Fruit fly (Drosophila melanogaster) whole organism: ENCODE results near the gene Prps.

Experiments used
- CG8478 ChIP-seq: fragments of >200 bp; optimal IDR thresholded peaks from 2 replicates; lab custom pipeline; 2018; ENCODE audit warnings: inconsistent platforms
- Dll ChIP-seq: fragments of >200 bp; optimal IDR thresholded peaks from 2 replicates; lab custom pipeline; 2017
- EcR ChIP-seq, 2 experiments: fragments of >200 bp; optimal IDR thresholded peaks; 2 replicates each; lab custom pipeline; 2017; ENCODE audit warnings: missing biosample characterization in 2 of 2, missing genetic modification characterization in 2 of 2, missing genetic modification reagents in 2 of 2
- pan ChIP-seq: fragments of >200 bp; optimal IDR thresholded peaks from 2 replicates; lab custom pipeline; 2017
- psq ChIP-seq: fragments of >200 bp; optimal IDR thresholded peaks from 2 replicates; lab custom pipeline; 2017
- usp ChIP-seq: fragments of >200 bp; optimal IDR thresholded peaks from 2 replicates; lab custom pipeline; 2017; ENCODE audit warnings: missing biosample characterization, missing genetic modification characterization, mixed read lengths

Gene Prps

DNA sequence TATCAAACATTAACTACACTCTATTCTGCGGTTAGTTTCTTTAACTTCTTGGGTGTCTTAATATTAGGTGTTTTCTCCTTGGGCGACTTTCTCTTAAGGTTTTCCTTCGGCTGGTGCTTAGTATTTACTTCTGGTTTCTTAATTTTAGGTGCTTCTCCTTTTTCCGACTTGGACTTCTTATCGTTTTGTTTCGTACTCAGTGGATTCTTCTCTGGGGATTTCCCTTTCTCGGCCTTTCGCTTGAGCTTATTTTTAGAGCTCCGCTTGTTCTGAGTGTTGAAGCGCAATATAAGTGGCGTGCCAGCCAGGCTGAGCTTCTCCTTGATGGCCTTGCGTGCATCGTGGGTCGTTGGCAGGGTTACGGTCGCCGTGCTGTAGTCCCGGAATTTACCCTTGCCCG lies 21.3 kb upstream of the Prps start:
- TF ChIP-seq Dll (no peak), psq (no peak), pan (lab: Kevin White, UChicago) (no peak), CG8478 (no peak), usp (GFP tag; lab: Kevin White, UChicago) (no peak), EcR (GFP tag; optimal IDR thresholded peaks at IDR 0.05; lab: Kevin White, UChicago) (no peak)

DNA sequence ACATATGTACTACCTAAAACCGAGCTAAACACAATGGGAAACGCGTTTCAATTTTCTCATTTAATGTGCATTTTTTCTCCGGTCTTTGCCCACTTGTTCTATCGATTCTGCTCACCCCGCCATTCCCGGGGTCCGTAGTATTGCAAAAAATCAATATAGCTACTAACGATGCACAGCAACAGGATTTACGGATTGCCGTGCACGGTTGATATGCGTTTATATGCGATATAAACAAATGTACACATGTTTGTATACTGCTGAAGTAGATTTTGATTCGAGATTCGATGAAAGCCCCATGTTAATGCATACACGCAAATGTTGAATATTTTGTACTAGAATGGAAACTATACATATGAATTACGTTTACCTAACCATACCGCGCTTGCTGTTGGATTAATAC lies 20.6 kb upstream of the Prps start:
- TF ChIP-seq psq: no peak

DNA sequence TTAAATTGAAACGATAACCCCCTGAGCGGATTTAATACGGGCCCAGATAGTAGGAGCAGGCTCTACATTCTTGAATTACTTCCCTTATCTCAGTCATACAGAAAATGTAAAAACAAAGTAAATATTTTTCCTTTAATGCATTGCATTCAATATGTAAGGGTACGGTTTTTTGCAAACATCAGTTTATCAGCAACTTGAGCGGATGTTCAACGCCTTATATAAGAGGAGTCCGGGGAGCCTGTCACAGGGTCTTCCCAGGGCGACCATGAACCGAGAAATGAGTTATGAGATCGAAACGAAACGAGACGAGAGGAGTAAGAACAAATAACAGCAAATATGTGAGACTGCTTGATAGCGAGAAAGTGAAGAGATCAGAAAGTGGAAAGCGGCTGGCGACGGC lies 20.1 kb upstream of the Prps start:
- TF ChIP-seq Dll (no peak), CG8478 (no peak), pan (lab: Kevin White, UChicago) (no peak), EcR (GFP tag; optimal IDR thresholded peaks at IDR 0.05; lab: Kevin White, UChicago) (no peak), usp (GFP tag; lab: Kevin White, UChicago) (no peak), psq (no peak)

DNA sequence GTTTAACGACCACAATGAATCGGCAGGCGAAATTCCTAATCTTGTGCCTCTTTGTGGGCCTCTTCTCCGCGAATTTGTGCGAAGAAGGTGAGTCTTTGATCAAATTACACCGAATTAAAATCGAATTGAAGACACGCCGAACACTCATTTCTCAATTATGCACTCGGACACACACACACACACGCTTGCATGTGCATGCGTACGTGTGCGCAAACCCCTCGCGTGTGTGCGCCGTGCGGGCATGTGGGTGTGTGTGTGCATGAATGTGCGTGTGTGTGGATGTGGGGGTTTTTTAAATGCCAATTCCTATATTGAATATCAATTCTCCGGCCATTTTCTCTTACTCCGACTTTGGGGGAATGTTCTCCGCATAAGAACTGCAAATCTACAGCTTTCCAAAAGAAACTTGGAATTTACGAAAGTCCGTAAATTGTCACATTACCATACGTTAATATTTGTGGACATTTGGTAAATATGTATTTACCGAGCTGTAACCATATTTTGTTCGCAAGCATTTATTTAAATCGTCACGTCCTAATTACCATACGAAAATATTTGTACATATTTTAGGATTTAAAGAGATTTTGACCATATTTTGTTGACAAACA lies 18.1 kb upstream of the Prps start:
- TF ChIP-seq Dll: no peak
- no peak for TF ChIP-seq psq
- TF ChIP-seq pan (lab: Kevin White, UChicago): no peak
- TF ChIP-seq CG8478: no peak
- no peak for TF ChIP-seq usp (GFP tag; lab: Kevin White, UChicago)
- no peak for TF ChIP-seq EcR (GFP tag; optimal IDR thresholded peaks at IDR 0.05; lab: Kevin White, UChicago)

DNA sequence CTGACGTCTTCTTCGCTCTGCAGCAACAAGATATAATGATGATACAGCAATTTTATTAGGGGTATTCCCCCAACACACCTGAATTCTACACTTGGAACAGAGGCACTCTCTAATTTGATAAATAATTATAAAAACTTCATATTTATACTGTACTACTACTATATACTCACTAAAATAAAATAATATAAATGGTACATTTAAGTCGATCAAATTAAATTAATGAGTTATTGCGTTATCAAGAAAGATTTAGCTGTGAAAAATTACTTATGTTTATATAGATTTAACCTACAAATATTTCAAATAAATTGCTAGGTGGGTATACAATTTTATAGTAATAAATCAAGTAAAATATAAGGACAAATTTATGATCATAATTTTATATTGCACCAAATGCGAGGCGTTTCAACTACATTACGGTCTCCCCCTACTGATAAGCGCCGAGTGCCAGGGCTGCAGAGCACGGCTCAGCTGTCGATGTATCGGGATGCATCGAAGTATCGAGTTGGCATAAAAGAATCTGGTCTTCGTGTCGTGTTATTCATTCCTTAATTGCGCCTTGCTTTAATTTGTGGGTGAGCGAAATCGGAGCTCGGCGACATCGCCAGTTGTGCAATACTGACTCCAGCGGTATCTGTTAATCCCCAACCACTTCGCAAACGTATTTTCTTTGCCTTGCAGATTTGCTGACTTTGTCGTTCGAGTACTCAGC lies 17.5 kb upstream of the Prps start, which contains the start of gene vsg:
Gene vsg, plus strand, starts transcription at position 497 of the 709 bp plus-strand sequence.
- no peak for TF ChIP-seq psq

DNA sequence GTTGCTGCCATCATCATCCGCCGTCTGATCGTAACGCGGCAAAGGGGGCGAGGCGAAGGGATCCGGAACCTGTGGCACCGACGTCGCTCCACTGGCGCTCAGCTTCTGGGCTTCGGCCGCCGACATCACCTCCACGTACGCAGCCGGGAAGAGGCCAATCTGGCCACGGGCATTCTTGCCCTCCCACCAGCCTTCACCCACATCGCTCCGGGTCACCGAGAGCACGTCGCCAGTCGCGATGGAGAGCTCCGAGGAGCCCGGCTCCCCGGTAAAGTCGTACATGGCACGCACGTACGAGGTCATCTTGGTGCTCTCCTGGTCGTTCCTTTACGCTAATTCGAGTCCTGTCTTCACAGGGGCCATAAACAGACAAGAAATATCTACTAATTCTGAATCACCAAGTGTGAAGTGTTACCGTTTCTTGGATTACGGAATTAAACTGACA lies 16.9 kb upstream of the Prps start, which contains the start of gene SH3PX1:
Gene SH3PX1, minus strand, starts transcription at position 445 of the 445 bp plus-strand sequence.
- TF ChIP-seq pan (lab: Kevin White, UChicago) (no peak), Dll (no peak), psq (no peak), CG8478 (no peak), EcR (GFP tag; optimal IDR thresholded peaks at IDR 0.05; lab: Kevin White, UChicago) (no peak), usp (GFP tag; lab: Kevin White, UChicago) (no peak)

DNA sequence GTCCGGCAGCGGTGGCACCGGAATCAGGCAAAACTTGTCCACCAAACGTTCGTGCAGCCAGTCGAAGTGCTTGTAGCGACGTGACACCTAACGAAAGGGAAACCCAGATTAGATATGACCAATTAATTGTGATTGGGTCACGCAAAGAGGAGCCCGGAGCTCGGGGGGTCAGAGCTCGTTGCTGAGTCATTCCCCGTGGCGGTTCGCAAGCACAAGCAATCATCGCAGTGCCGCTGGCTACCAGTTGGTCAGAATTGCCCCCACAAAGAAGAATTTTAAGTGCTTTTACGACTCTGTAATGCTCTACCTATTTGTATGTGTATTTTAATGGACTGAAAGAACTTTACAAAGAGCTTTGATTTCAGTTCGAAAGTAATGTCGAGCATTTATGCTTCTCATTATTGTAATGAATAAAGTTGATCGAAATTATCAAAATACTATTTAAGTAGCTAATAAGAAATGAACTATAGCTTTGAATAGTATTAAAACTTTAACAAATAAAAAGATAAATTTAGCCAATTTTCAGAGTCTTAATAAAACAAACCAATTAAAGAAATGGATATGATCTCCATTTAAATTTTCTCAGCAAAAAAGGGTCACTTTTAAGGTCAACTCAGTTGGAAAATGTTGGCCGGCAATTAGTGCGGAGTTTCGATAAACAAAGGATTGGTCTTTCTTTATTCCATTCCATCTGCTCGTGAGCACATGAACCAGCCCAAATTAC lies 15.7 kb upstream of the Prps start:
- TF ChIP-seq pan (lab: Kevin White, UChicago): no peak
- no peak for TF ChIP-seq Dll
- TF ChIP-seq usp (GFP tag; lab: Kevin White, UChicago): no peak
- no peak for TF ChIP-seq EcR (GFP tag; optimal IDR thresholded peaks at IDR 0.05; lab: Kevin White, UChicago)
- TF ChIP-seq psq: no peak
- TF ChIP-seq CG8478: no peak

DNA sequence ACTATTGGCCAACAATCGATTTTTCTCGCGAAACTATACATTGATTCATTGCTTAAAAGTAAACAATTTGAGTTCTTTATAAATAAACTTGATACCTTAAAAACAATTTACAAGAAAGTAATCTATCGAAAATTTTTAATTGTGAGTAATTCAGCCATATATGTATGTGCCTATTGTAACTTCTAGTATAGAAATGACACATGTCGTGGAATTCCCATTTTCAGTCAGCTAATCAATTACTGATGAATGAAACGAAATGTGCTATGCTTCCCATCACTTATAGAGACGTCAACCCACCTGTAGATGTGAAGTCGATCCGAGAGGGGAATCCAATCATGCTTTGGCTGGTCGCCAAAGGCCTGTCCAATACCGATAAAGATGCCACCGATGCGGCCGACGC lies 14.7 kb upstream of the Prps start:
- no peak for TF ChIP-seq CG8478
- no peak for TF ChIP-seq Dll

DNA sequence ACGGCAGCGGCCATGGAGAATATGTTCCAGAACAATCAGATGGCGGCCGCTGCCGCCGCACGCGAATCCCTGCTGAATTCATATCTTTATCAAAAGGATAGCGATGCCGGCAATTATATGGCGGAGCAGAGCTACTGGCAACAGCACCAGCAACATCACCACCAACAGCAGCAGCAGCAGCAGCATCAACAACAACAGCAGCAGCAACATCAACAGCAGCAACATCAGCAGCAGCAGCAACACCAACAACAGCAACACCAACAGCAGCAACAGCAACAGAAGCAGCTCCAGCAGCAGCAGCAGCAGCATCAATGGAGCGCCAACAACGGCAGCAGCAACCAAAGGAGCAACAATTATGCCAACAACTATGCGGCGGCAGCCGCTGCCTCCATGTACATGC lies 12.3 kb upstream of the Prps start:
- TF ChIP-seq EcR (GFP tag; optimal IDR thresholded peaks at IDR 0.05; lab: Kevin White, UChicago): no peak

DNA sequence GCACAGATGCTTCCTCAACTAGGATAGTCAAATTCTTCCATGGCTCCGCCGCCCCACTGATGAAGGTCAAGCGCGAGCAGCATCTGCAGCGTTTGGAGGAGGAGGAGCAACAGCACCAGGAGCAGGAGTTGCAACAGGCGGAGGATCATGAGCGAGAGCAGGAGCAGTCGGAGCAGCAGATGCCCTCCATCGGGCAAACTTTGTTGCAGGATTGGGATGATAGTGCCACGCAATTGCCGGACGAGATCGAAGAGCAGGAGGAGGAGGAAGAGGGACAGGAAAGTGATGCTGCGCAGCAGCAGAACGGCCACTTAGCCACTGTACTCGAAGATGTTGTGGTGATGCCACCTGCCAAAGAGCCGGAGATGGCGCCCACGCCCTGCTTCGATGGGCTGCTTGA lies 9.1 kb upstream of the Prps start:
- TF ChIP-seq pan (lab: Kevin White, UChicago): no peak

DNA sequence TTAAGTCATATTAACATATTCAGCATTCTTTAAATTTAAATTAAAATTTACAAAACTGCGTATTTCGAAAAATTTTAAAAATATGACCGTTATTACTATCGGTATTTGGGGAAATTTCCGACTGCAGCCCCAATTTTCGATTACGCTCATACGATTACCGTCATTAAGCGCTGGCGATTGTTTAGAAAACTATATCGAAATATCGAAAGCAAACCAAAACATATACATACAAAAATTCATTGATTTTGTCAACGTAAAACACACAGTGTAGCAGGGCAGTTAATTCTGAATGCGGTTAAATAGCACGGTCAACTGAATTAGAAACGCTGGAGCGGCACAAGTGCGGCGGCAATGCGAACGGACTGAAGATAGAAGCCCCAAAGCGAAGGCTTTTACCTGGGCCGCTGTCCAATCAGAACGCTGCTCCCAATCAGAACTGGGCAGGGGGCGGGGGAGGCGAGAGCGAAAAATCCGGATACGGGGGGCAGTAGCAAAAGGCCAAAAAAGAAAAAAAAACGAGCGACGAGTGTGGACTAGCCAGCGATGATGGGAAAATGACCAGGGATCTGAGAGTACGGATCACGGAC lies 7.8 kb upstream of the Prps start, which contains the start of gene CG16711:
Gene CG16711, plus strand, starts transcription at position 170 of the 587 bp plus-strand sequence.
- TF ChIP-seq usp (GFP tag; lab: Kevin White, UChicago) (no peak), psq (no peak), CG8478 (no peak), EcR (GFP tag; optimal IDR thresholded peaks at IDR 0.05; lab: Kevin White, UChicago) (no peak), Dll (no peak), pan (lab: Kevin White, UChicago) (no peak)

DNA sequence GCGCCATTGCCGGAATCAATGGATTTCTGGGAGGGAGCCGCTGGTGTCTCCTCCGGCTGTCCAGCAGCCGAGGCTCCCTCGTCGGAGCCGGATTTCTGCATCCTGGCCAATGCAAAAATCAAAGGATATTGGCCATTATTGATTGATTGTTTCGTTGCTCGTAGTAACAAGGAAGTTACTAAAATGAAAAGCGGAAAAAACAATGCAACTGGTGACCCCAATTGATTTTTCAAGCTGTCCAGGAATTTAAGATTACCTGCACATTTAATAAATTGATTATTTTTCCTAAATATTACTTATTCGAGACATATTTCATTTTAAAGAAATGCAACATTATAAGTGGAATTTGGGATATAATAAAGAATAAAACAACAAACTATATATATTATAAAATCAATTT lies 7.0 kb upstream of the Prps start, which contains the start of gene CG6761:
Gene CG6761, minus strand, starts transcription at position 101 of the 400 bp plus-strand sequence.
- TF ChIP-seq usp (GFP tag; lab: Kevin White, UChicago): no peak
- TF ChIP-seq pan (lab: Kevin White, UChicago): no peak
- no peak for TF ChIP-seq CG8478
- no peak for TF ChIP-seq psq
- no peak for TF ChIP-seq EcR (GFP tag; optimal IDR thresholded peaks at IDR 0.05; lab: Kevin White, UChicago)
- no peak for TF ChIP-seq Dll

DNA sequence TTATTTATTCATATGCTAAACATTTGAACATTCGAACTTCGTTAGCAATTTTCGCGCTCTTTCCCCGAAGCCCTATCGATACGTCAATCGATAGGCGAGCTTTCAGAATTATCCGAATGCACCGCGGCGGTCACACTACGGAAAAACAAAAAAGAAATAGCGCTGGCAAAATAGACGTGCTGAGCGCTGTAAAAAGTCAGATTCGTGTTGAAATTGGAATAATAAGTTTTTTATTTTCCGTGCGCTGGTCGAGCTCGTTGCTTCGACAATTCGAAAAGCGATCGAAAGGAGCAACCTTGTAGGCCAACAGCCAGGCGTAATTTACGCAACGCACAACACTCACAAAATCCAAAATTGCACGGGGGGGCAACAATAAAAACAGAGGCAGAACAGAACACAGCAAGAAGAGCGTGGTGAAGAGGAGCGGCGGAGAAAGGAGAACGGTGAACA lies 1.7 kb upstream of the Prps start, which contains the start of gene Ubc4:
Gene Ubc4, plus strand, starts transcription at position 144 of the 450 bp plus-strand sequence.
- no peak for TF ChIP-seq Dll
- TF ChIP-seq EcR (GFP tag; optimal IDR thresholded peaks at IDR 0.05; lab: Kevin White, UChicago): no peak
